Worm (Caenorhabditis elegans): Measurements from ENCODE around the gene sdf-9.

sdf-9 gene

DNA sequence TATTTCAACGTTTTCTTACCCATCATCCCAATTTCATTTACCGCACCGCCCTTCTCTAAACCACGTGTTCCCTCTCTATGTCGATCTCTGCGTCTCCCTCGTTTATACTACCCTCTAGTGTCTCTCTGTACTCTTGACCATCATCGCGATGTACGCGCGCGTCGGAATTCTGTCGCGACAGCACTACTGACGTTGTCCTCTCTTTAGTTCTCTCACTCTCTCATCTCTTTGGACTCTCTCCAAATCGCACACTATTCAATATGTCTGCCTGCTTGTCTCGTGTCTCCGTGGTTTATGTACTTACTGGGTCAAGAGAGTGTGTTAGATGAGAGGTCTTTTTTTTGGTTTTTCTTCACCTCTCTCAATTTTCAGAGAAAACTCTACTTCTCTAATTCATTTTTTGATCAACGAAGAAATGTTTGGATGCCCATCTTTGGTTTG lies 19.7 kb upstream of the sdf-9 start (continued):
- TF ChIP-seq unc-130 (GFP tag; optimal IDR thresholded peaks at IDR 0.05) (peak; percentile 8), fos-1 (tag; optimal IDR thresholded peaks at IDR 0.05) (no peak), nhr-10 (tag; optimal IDR thresholded peaks at IDR 0.05) (peak; percentile 77), daf-8 (GFP tag; IDR thresholded peaks at IDR 0.05) (no peak), madf-5 (GFP tag; IDR thresholded peaks at IDR 0.05) (no peak), ztf-11 (tag; optimal IDR thresholded peaks at IDR 0.05) (no peak), nhr-237 (tag; optimal IDR thresholded peaks at IDR 0.05) (no peak), dmd-6 (GFP tag; IDR thresholded peaks at IDR 0.05) (peak; percentile 96), egl-27 (tag; optimal IDR thresholded peaks at IDR 0.05) (no peak), mxl-2 (GFP tag; conservative IDR thresholded peaks at IDR 0.05) (no peak), dpl-1 (GFP tag; optimal IDR thresholded peaks at IDR 0.05) (peak; percentile 70), daf-19 (GFP tag; conservative IDR thresholded peaks at IDR 0.05) (peak; percentile 66; the same call in 1 of the 2 replicates), ceh-82 (tag; optimal IDR thresholded peaks at IDR 0.05) (no peak), saeg-2 (GFP tag; IDR thresholded peaks at IDR 0.05) (peak; percentile 84), hif-1 (tag; optimal IDR thresholded peaks at IDR 0.05) (peak; percentile 83 to 97), zip-11 (GFP tag; IDR thresholded peaks at IDR 0.05) (no peak), nhr-11 (tag; optimal IDR thresholded peaks at IDR 0.05) (peak; percentile 96), F49E8.2 (tag; optimal IDR thresholded peaks at IDR 0.05; ENCODE audit: borderline replicate concordance) (no peak), mdt-29 (GFP tag; IDR thresholded peaks at IDR 0.05) (0 out of 2 replicates have a peak, but pooled peaks have one; percentile 80), pha-4 (GFP tag; IDR thresholded peaks at IDR 0.05) (peak; percentile 82), pha-4 (tag; optimal IDR thresholded peaks at IDR 0.05) (peak; percentile 100), lin-29 (GFP tag; IDR thresholded peaks at IDR 0.05) (peak; percentile 62), attf-4 (tag; optimal IDR thresholded peaks at IDR 0.05) (no peak), mdl-1 (tag; optimal IDR thresholded peaks at IDR 0.05) (peak; percentile 89 to 99), cey-2 (tag; optimal IDR thresholded peaks at IDR 0.05; ENCODE audit: borderline replicate concordance, insufficient read depth) (no peak), nhr-76 (tag; optimal IDR thresholded peaks at IDR 0.05) (peak; percentile 66), hmg-1.1 (GFP tag; IDR thresholded peaks at IDR 0.05) (peak; percentile 97), nhr-41 (GFP tag; IDR thresholded peaks at IDR 0.05) (peak; percentile 72; the same call in 1 of the 2 replicates), snpc-1.2 (GFP tag; IDR thresholded peaks at IDR 0.05) (0 out of 2 replicates have a peak, but pooled peaks have one; percentile 49), lir-3 (tag; optimal IDR thresholded peaks at IDR 0.05) (no peak), nhr-102 (tag; optimal IDR thresholded peaks at IDR 0.05) (peak; percentile 84), ceh-44 (GFP tag; IDR thresholded peaks at IDR 0.05) (no peak), lin-13 (GFP tag; optimal IDR thresholded peaks at IDR 0.05) (peak; percentile 44), snpc-4 (tag; optimal IDR thresholded peaks at IDR 0.05) (peak; percentile 7), ZK546.5 (tag; optimal IDR thresholded peaks at IDR 0.05) (peak in 1 of 2 experiments; percentile 36), sdz-12 (GFP tag; optimal IDR thresholded peaks at IDR 0.05) (peak; percentile 79), dmd-9 (GFP tag; IDR thresholded peaks at IDR 0.05) (peak; percentile 74), D1046.2 (GFP tag; IDR thresholded peaks at IDR 0.05) (peak; percentile 26; the same call in 1 of the 2 replicates), mep-1 (tag; optimal IDR thresholded peaks at IDR 0.05) (peak; percentile 95), ceh-32 (tag; optimal IDR thresholded peaks at IDR 0.05; ENCODE audit: poor library complexity) (peak; percentile 69), dve-1 (tag; optimal IDR thresholded peaks at IDR 0.05; ENCODE audit: insufficient read depth) (peak; percentile 99), egl-43 (GFP tag; IDR thresholded peaks at IDR 0.05) (peak; percentile 93), ceh-62 (tag; optimal IDR thresholded peaks at IDR 0.05) (no peak), zag-1 (tag; optimal IDR thresholded peaks at IDR 0.05) (peak; percentile 20), nhr-77 (tag; optimal IDR thresholded peaks at IDR 0.05) (peak; percentile 87), Y75B8A.6 (GFP tag; IDR thresholded peaks at IDR 0.05) (no peak), F44E2.7 (GFP tag; IDR thresholded peaks at IDR 0.05) (no peak), mxl-3 (GFP tag; optimal IDR thresholded peaks at IDR 0.05) (peak; percentile 99), gei-8 (GFP tag; optimal IDR thresholded peaks at IDR 0.05) (peak; percentile 73), nhr-111 (GFP tag; optimal IDR thresholded peaks at IDR 0.05) (no peak), ces-1 (GFP tag; optimal IDR thresholded peaks at IDR 0.05) (peak; percentile 69)
